Worm (Caenorhabditis elegans): ENCODE data around the gene C04H5.1.

- no peak for TF ChIP-seq aly-2 (tag; optimal IDR thresholded peaks at IDR 0.05)
- peak; percentile 44 for TF ChIP-seq unc-62 (GFP tag; optimal IDR thresholded peaks at IDR 0.05)
- peak; percentile 17 for TF ChIP-seq elt-1 (tag; optimal IDR thresholded peaks at IDR 0.05)
- no peak for TF ChIP-seq unc-39 (tag; optimal IDR thresholded peaks at IDR 0.05)
- TF ChIP-seq skn-1 (tag; optimal IDR thresholded peaks at IDR 0.05) = peak; percentile 86
- TF ChIP-seq pqm-1 (tag; optimal IDR thresholded peaks at IDR 0.05) = peak; percentile 46
- no peak for TF ChIP-seq mdl-1 (tag; optimal IDR thresholded peaks at IDR 0.05)
- TF ChIP-seq hmg-11 (tag; optimal IDR thresholded peaks at IDR 0.05) = peak; percentile 88
- TF ChIP-seq nhr-237 (tag; optimal IDR thresholded peaks at IDR 0.05) = no peak
- peak; percentile 64 for TF ChIP-seq nhr-23 (tag; optimal IDR thresholded peaks at IDR 0.05)
- no peak for TF ChIP-seq nhr-12 (tag; optimal IDR thresholded peaks at IDR 0.05)
- no peak for TF ChIP-seq ceh-82 (tag; optimal IDR thresholded peaks at IDR 0.05)
- TF ChIP-seq R02D3.7 (tag; optimal IDR thresholded peaks at IDR 0.05) = peak; percentile 44
Observed at ce11 chrII:14496809-14497208, 37.3 kb upstream of the C04H5.1 start.
